Worm (Caenorhabditis elegans): ENCODE data around the gene col-147.
A peak's percentile ranks its signal among the peaks of the same experiment; 100 is the strongest.

DNA sequence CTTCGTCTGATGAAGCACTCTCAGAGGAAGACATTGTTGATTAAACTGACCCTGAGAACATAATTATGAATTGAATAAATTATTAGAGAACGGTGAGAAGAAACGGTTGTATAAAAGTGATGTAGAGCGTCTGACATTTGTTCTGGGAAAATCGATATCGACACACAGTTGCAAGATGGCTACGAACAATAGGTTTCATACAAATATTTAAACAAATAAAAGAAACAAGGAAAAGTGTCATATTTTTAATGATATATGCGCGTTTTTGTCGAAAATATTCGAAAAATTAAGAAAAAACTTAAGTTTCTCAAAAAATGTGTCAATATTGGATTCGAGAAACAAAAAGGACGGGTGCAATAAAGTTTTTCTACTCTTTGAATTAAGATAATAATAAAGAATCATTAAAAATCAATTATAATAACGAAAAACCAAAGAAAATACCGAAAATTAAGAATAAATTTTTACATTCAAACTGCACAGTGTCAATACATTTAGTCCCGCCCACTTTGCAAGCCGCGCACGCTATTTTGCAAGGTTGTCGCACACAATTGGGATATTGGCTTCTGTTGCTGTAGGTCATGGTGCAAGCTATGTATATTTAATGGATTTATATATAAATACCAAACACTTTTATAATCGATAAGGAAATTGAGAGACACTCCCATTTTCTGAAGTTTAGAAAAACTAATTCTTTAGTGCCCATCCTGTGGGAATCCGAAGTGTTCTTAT, 50.4 kb downstream of the col-147 start, which contains the start of gene rtfo-1:
- TF ChIP-seq ceh-9 (tag; optimal IDR thresholded peaks at IDR 0.05), result no peak
- no peak for TF ChIP-seq tbx-2 (tag; optimal IDR thresholded peaks at IDR 0.05)
- TF ChIP-seq nhr-77 (tag; optimal IDR thresholded peaks at IDR 0.05), result no peak
- TF ChIP-seq eor-1 (tag; optimal IDR thresholded peaks at IDR 0.05), result no peak
- TF ChIP-seq jun-1 (tag; optimal IDR thresholded peaks at IDR 0.05), result no peak
- TF ChIP-seq unc-62 (GFP tag; optimal IDR thresholded peaks at IDR 0.05), result no peak
- TF ChIP-seq ama-1 (optimal IDR thresholded peaks at IDR 0.05), result no peak
- TF ChIP-seq snpc-4 (tag; optimal IDR thresholded peaks at IDR 0.05), result peak; percentile 4
- TF ChIP-seq elt-3 (tag; optimal IDR thresholded peaks at IDR 0.05), result no peak
- no peak for TF ChIP-seq fos-1 (tag; optimal IDR thresholded peaks at IDR 0.05)

Data from whole organism, L3 larva.